Worm (Caenorhabditis elegans) whole organism, midembryonic: Measurements from ENCODE around the gene F09E5.7.
"Not testable (repeated sequence)": the region's sequence is repeated elsewhere in the genome, so short reads cannot be mapped to it uniquely, and the experiment has no call there.

Experiments used
- T22C8.4 ChIP-seq: fragments of 200-800 bp; sonication (Bioruptor generic); IDR thresholded peaks from 2 replicates; pipeline ENCODE4 v1.3.6; 2022; ENCODE audit warnings: missing genetic modification characterization, missing compliant biosample characterization
- flt-1 ChIP-seq: fragments of 200-800 bp; sonication (Bioruptor generic); IDR thresholded peaks from 2 replicates; pipeline ENCODE4 v1.3.6; 2022; ENCODE audit warnings: missing genetic modification characterization, missing compliant biosample characterization
- klf-2 ChIP-seq: fragments of 200-800 bp; sonication (Bioruptor generic); conservative IDR thresholded peaks from 2 replicates; pipeline ENCODE4 v1.3.6; 2022; ENCODE audit warnings: missing genetic modification reagents, missing genetic modification characterization, missing compliant biosample characterization
- tab-1 ChIP-seq: fragments of 200-800 bp; sonication (Bioruptor generic); IDR thresholded peaks from 2 replicates; pipeline ENCODE4 v1.3.6; 2022; ENCODE audit warnings: missing genetic modification characterization, missing compliant biosample characterization

ce11 chrII:5346350-5346749, 5.5 kb upstream of the F09E5.7 start:
- TF ChIP-seq klf-2 (peak; percentile 81), tab-1 (GFP tag; lab: Robert Waterston, UW) (peak; percentile 81), flt-1 (GFP tag; lab: Robert Waterston, UW) (peak; percentile 87)
- not testable (repeated sequence) for TF ChIP-seq T22C8.4 (GFP tag; lab: Robert Waterston, UW)
